Fruit fly (Drosophila melanogaster): ENCODE measurements around the gene mtm.

Gene mtm

DNA sequence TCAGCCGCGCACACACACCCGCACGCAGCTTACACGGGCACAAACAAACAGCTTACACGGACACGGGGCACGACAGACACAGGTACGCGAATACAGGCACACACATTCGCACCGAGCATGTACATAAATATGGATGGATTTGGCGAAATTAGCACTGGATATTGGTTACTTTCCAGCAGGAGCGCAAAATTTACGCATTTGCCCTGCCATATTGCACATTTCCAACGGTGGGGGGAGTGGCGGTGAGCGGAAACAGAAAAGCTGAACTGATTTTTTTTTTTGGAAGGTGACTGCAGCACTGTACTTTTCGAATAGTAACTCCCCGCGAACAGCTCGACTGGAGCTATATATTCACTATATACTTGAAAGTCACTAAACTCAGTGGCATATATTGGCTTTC lies 38.4 kb downstream of the mtm start:
- TF ChIP-seq CG4496 (GFP tag; IDR thresholded peaks at IDR 0.05) (0 out of 3 replicates have a peak, but pooled peaks have one; percentile 3), Pif1B (GFP tag; optimal IDR thresholded peaks at IDR 0.05) (no peak), CG12605 (GFP tag; IDR thresholded peaks at IDR 0.05) (no peak), CG9948 (tag; optimal IDR thresholded peaks at IDR 0.05) (no peak)

- no peak for TF ChIP-seq CG32121 (GFP tag; IDR thresholded peaks at IDR 0.05)
- TF ChIP-seq Pif1A (GFP tag; optimal IDR thresholded peaks at IDR 0.05), result no peak
- TF ChIP-seq gl (tag; optimal IDR thresholded peaks at IDR 0.05), result peak; percentile 34
- TF ChIP-seq CG8301 (tag; optimal IDR thresholded peaks at IDR 0.05), result no peak
- no peak for TF ChIP-seq CG12605 (GFP tag; IDR thresholded peaks at IDR 0.05)
- peak; percentile 10; the same call in 2 of the 3 replicates for TF ChIP-seq CG4496 (GFP tag; IDR thresholded peaks at IDR 0.05)
- peak; percentile 10 for TF ChIP-seq CG13204 (GFP tag; optimal IDR thresholded peaks at IDR 0.05)
- no peak for TF ChIP-seq fd96Ca (GFP tag; IDR thresholded peaks at IDR 0.05)
- no peak for TF ChIP-seq CG17806 (tag; optimal IDR thresholded peaks at IDR 0.05)
- TF ChIP-seq D1 (tag; optimal IDR thresholded peaks at IDR 0.05), result no peak
- peak; percentile 15 for TF ChIP-seq CG34367 (tag; optimal IDR thresholded peaks at IDR 0.05)
- no peak for TF ChIP-seq Pif1B (GFP tag; optimal IDR thresholded peaks at IDR 0.05)
- no peak for TF ChIP-seq CG10348 (GFP tag; IDR thresholded peaks at IDR 0.05)
- peak; percentile 39 for TF ChIP-seq CG15710 (tag; optimal IDR thresholded peaks at IDR 0.05)
- TF ChIP-seq EcR (GFP tag; optimal IDR thresholded peaks at IDR 0.05), result no peak
- no peak for TF ChIP-seq Ets98B (GFP tag; IDR thresholded peaks at IDR 0.05)
- TF ChIP-seq rn (GFP tag; IDR thresholded peaks at IDR 0.05), result no peak
- TF ChIP-seq CG9948 (tag; optimal IDR thresholded peaks at IDR 0.05), result no peak
- no peak for TF ChIP-seq CG14655 (GFP tag; optimal IDR thresholded peaks at IDR 0.05)
- TF ChIP-seq CG8159 (tag; optimal IDR thresholded peaks at IDR 0.05), result peak; percentile 6
- peak; percentile 31 for TF ChIP-seq Snoo (tag; optimal IDR thresholded peaks at IDR 0.05)
These were observed 39.1 kb downstream of the mtm start for dm6 chr2L:5997609-5998229.

DNA sequence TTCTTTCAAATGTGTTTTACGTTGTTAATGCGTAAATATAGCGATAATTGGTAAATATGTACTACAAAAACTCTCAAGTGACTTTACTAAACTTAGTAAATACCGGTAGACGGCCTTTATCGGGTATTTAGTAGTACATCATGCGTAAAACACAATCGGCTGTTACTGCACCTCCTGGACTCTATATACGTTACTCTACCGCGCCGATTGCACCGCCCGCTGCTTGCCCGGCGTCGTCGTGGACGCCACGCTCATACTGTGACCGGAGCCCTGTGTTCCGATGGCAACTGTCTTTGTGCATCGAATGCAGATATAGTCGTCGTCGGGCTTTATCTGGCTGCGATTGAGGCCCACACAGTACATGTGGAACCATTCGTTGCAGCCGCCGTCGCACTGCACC lies 46.4 kb downstream of the mtm start:
- TF ChIP-seq Snoo (tag; optimal IDR thresholded peaks at IDR 0.05), result no peak
- TF ChIP-seq CG32121 (GFP tag; IDR thresholded peaks at IDR 0.05), result no peak
- TF ChIP-seq CG13204 (GFP tag; optimal IDR thresholded peaks at IDR 0.05), result peak; percentile 45
- no peak for TF ChIP-seq Pif1B (GFP tag; optimal IDR thresholded peaks at IDR 0.05)
- TF ChIP-seq fd96Ca (GFP tag; IDR thresholded peaks at IDR 0.05), result 0 out of 3 replicates have a peak, but pooled peaks have one; percentile 34
- TF ChIP-seq Ets98B (GFP tag; IDR thresholded peaks at IDR 0.05), result no peak
- TF ChIP-seq CG15710 (tag; optimal IDR thresholded peaks at IDR 0.05), result no peak

DNA sequence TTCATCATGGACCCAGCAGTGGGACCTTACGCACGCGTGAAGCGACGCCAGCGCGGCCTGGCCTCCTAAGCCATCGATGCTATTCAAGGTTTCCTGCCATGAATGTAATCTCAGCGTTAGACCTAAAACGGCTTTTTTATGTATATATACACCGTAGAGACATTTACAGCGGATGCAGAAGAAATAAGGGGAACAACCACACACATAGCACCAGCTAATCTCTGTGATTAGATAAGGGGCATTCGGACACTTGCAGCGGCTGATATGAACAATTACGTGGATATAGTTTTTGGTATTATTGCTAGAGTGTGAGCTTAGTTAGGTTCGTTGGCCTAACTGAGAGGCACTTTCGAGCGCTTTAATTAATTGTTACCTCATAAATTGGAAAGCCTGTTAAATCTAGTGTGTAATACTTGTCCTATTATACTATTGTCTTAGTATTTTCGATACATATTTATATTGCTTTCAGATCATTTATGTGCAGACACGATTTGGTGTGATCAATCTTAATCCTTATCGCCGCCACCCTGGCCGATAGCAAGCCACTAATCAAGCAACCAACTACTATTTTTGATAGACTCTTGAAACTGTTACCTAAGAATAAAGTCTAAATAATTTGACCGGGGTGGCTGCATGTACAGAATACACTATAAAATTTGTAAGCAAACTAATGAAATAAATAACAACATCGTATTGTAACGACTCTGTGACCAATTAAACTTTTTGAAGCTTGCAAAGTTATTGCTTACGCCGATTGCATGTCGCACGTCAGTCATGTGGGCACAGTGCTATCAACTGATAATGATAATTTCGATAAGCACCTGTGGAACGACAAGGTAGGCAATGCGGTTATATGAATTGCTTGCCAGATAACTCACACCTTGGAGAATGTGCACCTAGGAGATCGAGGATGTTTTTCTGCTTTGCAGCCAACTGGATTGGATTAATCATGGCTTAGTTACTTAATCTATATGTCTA lies 48.4 kb downstream of the mtm start:
- no peak for TF ChIP-seq CG34367 (tag; optimal IDR thresholded peaks at IDR 0.05)
- TF ChIP-seq CG13204 (GFP tag; optimal IDR thresholded peaks at IDR 0.05), result no peak
- TF ChIP-seq CG32121 (GFP tag; IDR thresholded peaks at IDR 0.05), result no peak
- no peak for TF ChIP-seq CG14655 (GFP tag; optimal IDR thresholded peaks at IDR 0.05)
- no peak for TF ChIP-seq CG9948 (tag; optimal IDR thresholded peaks at IDR 0.05)
- TF ChIP-seq Ets98B (GFP tag; IDR thresholded peaks at IDR 0.05), result no peak
- no peak for TF ChIP-seq CG8159 (tag; optimal IDR thresholded peaks at IDR 0.05)

- TF ChIP-seq D1 (tag; optimal IDR thresholded peaks at IDR 0.05) (no peak), CG8301 (tag; optimal IDR thresholded peaks at IDR 0.05) (no peak), CG14655 (GFP tag; optimal IDR thresholded peaks at IDR 0.05) (no peak), EcR (GFP tag; optimal IDR thresholded peaks at IDR 0.05) (no peak)
These were observed 49.9 kb downstream of the mtm start for dm6 chr2L:5986940-5987339.

DNA sequence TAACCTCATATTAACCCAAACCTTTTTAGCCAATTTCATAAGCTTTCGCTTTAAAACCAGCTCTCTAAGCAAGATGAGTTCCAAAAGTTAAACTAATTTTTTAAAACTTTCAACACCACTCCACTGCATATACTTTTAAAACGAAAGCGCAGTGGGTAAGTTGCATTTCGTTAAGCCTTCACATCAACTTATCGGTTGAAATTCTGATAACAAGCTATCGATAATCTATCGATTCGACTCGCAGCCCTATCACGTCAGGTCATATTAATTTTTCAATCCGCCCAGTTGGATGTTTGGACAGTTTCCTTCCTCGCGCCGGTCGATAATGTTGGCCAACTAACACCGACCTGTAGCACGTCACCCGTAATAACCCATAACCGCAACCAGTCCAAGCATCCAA lies 50.7 kb downstream of the mtm start, which contains the start of gene ifc:
TSS of gene ifc (plus strand) at position 255 of the 400 bp plus-strand sequence.
- TF ChIP-seq CG15710 (tag; optimal IDR thresholded peaks at IDR 0.05) (peak; percentile 11), Snoo (tag; optimal IDR thresholded peaks at IDR 0.05) (peak; percentile 45), CG17806 (tag; optimal IDR thresholded peaks at IDR 0.05) (peak; percentile 22), CG8159 (tag; optimal IDR thresholded peaks at IDR 0.05) (peak; percentile 35), CG9948 (tag; optimal IDR thresholded peaks at IDR 0.05) (peak; percentile 6), D1 (tag; optimal IDR thresholded peaks at IDR 0.05) (no peak), CG4496 (GFP tag; IDR thresholded peaks at IDR 0.05) (no peak)
